Worm (Caenorhabditis elegans): ENCODE data around the gene F38A6.5.
A peak's percentile ranks its signal among the peaks of the same experiment; 100 is the strongest.
"Not testable (repeated sequence)": the region's sequence is repeated elsewhere in the genome, so short reads cannot be mapped to it uniquely, and the experiment has no call there.

DNA sequence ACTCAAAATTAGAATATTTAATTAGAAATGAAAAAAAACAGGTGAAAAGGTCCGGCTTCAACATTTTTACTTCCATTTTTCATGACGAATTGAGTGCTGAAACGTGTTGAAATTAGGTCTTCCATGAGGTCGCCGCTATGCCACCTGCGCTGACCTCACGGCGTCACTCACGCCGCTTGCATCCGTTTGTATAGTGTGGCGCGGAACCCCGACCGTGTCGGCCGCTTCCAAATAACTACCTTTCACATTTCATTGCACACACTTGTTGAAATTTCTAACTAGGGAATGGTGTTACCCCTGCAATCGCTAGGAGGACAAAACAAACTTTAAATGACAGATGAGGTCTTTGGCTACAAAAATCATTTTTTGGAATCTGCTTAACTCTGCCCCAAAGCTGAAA is 29.9 kb upstream of the F38A6.5 start:
- TF ChIP-seq zag-1 (tag; optimal IDR thresholded peaks at IDR 0.05); unc-98 (GFP tag; IDR thresholded peaks at IDR 0.05); nhr-237 (tag; optimal IDR thresholded peaks at IDR 0.05); mdl-1 (tag; optimal IDR thresholded peaks at IDR 0.05); lin-15B (tag; optimal IDR thresholded peaks at IDR 0.05); elt-2 (tag; optimal IDR thresholded peaks at IDR 0.05); fos-1 (tag; optimal IDR thresholded peaks at IDR 0.05); nhr-76 (tag; optimal IDR thresholded peaks at IDR 0.05): not testable (repeated sequence)
- TF ChIP-seq nhr-90 (tag; optimal IDR thresholded peaks at IDR 0.05; ENCODE audit: poor library complexity), result peak; percentile 23

Measured in whole organism, L1 larva.